Worm (Caenorhabditis elegans) whole organism, young adult: ENCODE data around the gene fbxb-6.

Source experiments
- D2030.7 ChIP-seq: fragments of 200-800 bp; sonication (Bioruptor generic); IDR thresholded peaks from 2 replicates; pipeline ENCODE4 v1.3.6; 2022; ENCODE audit warnings: missing genetic modification reagents, missing genetic modification characterization, missing compliant biosample characterization
- F49E8.2 ChIP-seq: sonication (generic microtip); optimal IDR thresholded peaks from 3 replicates; lab custom pipeline; 2017; ENCODE audit warnings: missing genetic modification characterization, mild to moderate bottlenecking, missing compliant biosample characterization, antibody characterized with exemption, moderate library complexity; ENCODE audit not compliant: insufficient read depth
- Y53F4B.3 ChIP-seq: fragments of 200-800 bp; sonication (Bioruptor generic); IDR thresholded peaks from 2 replicates; pipeline ENCODE4 v1.3.6; 2022; ENCODE audit warnings: missing genetic modification reagents, missing genetic modification characterization, missing compliant biosample characterization
- ceh-27 ChIP-seq: fragments of 200-800 bp; sonication (Bioruptor generic); optimal IDR thresholded peaks from 2 replicates; lab custom pipeline; 2018; ENCODE audit warnings: mild to moderate bottlenecking, missing genetic modification characterization, moderate library complexity, missing compliant biosample characterization
- ceh-91 ChIP-seq: fragments of 200-800 bp; sonication (Bioruptor generic); IDR thresholded peaks from 2 replicates; pipeline ENCODE4 v1.3.6; 2022; ENCODE audit warnings: missing genetic modification reagents, missing genetic modification characterization, missing compliant biosample characterization
- chd-7 ChIP-seq: sonication (generic microtip); optimal IDR thresholded peaks from 2 replicates; lab custom pipeline; 2016; ENCODE audit warnings: mild to moderate bottlenecking, missing genetic modification characterization, moderate library complexity, missing compliant biosample characterization
- efl-1 ChIP-seq: fragments of 150-350 bp; optimal IDR thresholded peaks from 2 replicates; lab custom pipeline; 2014; ENCODE audit warnings: missing biosample characterization, missing genetic modification reagents, missing genetic modification characterization
- him-1 ChIP-seq: sonication (generic microtip); optimal IDR thresholded peaks from 2 replicates; lab custom pipeline; 2016; ENCODE audit warnings: missing genotype, missing genetic modification reagents, missing genetic modification characterization, missing compliant biosample characterization
- hlh-26 ChIP-seq: fragments of 200-800 bp; sonication (Bioruptor generic); conservative IDR thresholded peaks from 2 replicates; pipeline ENCODE4 v1.3.6; 2022; ENCODE audit warnings: missing genetic modification reagents, missing genetic modification characterization, missing compliant biosample characterization
- lin-40 ChIP-seq: sonication (generic microtip); optimal IDR thresholded peaks from 2 replicates; lab custom pipeline; 2016; ENCODE audit warnings: missing genetic modification characterization, mild to moderate bottlenecking, missing compliant biosample characterization, missing genotype, missing genetic modification reagents
- lir-1 ChIP-seq: fragments of 200-800 bp; sonication (Bioruptor generic); conservative IDR thresholded peaks from 2 replicates; pipeline ENCODE4 v1.3.6; 2022; ENCODE audit warnings: missing genetic modification reagents, missing genetic modification characterization, missing compliant biosample characterization
- lsl-1 ChIP-seq: fragments of 200-800 bp; sonication (Bioruptor generic); optimal IDR thresholded peaks from 2 replicates; lab custom pipeline; 2018; ENCODE audit warnings: mild to moderate bottlenecking, missing genetic modification characterization, moderate library complexity, missing compliant biosample characterization
- nfya-2 ChIP-seq: fragments of 200-800 bp; sonication (Bioruptor generic); IDR thresholded peaks from 2 replicates; pipeline ENCODE4 v1.3.6; 2022; ENCODE audit warnings: missing genetic modification reagents, missing genetic modification characterization, missing compliant biosample characterization
- nhr-80 ChIP-seq: sonication (generic microtip); optimal IDR thresholded peaks from 2 replicates; lab custom pipeline; 2016; ENCODE audit warnings: missing genetic modification characterization, missing compliant biosample characterization
- rcor-1 ChIP-seq: fragments of 200-800 bp; sonication (Bioruptor generic); IDR thresholded peaks from 2 replicates; pipeline ENCODE4 v1.3.6; 2022; ENCODE audit warnings: missing genetic modification reagents, missing genetic modification characterization, missing compliant biosample characterization
- snpc-1.3 ChIP-seq: sonication (generic microtip); optimal IDR thresholded peaks from 2 replicates; lab custom pipeline; 2017; ENCODE audit warnings: missing genetic modification characterization, mild to moderate bottlenecking, missing compliant biosample characterization, antibody characterized with exemption, moderate library complexity, missing genotype, missing genetic modification reagents; ENCODE audit not compliant: insufficient read depth
- tlf-1 ChIP-seq: fragments of 200-800 bp; sonication (Bioruptor generic); optimal IDR thresholded peaks from 2 replicates; lab custom pipeline; 2018; ENCODE audit warnings: mild to moderate bottlenecking, missing genetic modification characterization, missing compliant biosample characterization
- ztf-28 ChIP-seq: fragments of 200-800 bp; sonication (Bioruptor generic); IDR thresholded peaks from 2 replicates; pipeline ENCODE4 v1.3.6; 2022; ENCODE audit warnings: missing genetic modification reagents, missing genetic modification characterization, missing compliant biosample characterization

The fbxb-6 gene

ce11 chrII:2108295-2108694, 43.7 kb downstream of the fbxb-6 start, which contains the start of gene R52.4:
Gene R52.4, minus strand, starts transcription at chrII:2108395.
- TF ChIP-seq nfya-2 (GFP tag; lab: Robert Waterston, UW) (no peak), chd-7 (tag; lab: Kevin White, UChicago) (no peak), ceh-27 (no peak), ztf-28 (GFP tag; lab: Robert Waterston, UW) (no peak), hlh-26 (no peak), him-1 (tag; lab: Kevin White, UChicago) (no peak), snpc-1.3 (tag; lab: Kevin White, UChicago) (no peak), lin-40 (tag; lab: Kevin White, UChicago) (no peak)
- TF ChIP-seq, all 124 proteins: peak for 0

ce11 chrII:2109943-2110342, 45.3 kb downstream of the fbxb-6 start, which contains the start of gene R52.5:
Gene R52.5, minus strand, starts transcription at chrII:2110043.
- TF ChIP-seq lsl-1 (GFP tag; lab: Kevin White, UChicago) (no peak), him-1 (tag; lab: Kevin White, UChicago) (peak; percentile 52), Y53F4B.3 (GFP tag; lab: Robert Waterston, UW) (no peak), F49E8.2 (tag; lab: Kevin White, UChicago) (no peak)

- TF ChIP-seq rcor-1 (GFP tag; lab: Robert Waterston, UW): no peak
- no peak for TF ChIP-seq nhr-80 (tag; lab: Kevin White, UChicago)
- no peak for TF ChIP-seq lsl-1 (GFP tag; lab: Kevin White, UChicago)
- no peak for TF ChIP-seq tlf-1 (GFP tag; lab: Kevin White, UChicago)
- TF ChIP-seq, all 124 proteins: peak for 0
These were observed 48.4 kb downstream of the fbxb-6 start, which contains the start of gene R52.6 for ce11 chrII:2112948-2113347. Gene R52.6, minus strand, starts transcription at chrII:2113048.

DNA sequence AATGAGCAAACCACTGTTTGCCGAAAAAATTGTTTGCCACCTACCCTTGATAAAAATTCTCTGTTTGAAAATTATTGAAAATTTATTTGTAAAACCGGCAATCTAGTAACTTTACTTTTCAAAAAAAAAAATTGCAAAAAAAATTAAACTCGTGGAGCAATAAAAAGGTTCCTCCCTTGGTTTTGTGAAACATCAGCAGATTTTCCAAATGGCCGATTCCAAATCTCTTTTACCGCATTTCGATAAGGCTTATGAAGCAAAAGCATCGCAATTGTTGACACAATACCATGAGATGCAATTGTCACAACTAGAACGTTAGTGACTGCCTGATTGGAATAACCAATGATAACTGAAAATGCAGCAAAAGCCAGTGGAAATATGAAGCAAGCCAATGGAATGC, 49.9 kb downstream of the fbxb-6 start:
- TF ChIP-seq lir-1 (no peak), ceh-91 (GFP tag; lab: Robert Waterston, UW) (no peak), efl-1 (GFP tag; lab: Kevin White, UChicago) (no peak), D2030.7 (GFP tag; lab: Robert Waterston, UW) (no peak), rcor-1 (GFP tag; lab: Robert Waterston, UW) (no peak)
